Fruit fly (Drosophila melanogaster) whole organism, embryonic: Measurements from ENCODE around the gene CG14966.
A peak's percentile ranks its signal among the peaks of the same experiment; 100 is the strongest.

Source experiments
- Asciz ChIP-seq: fragments of 200-800 bp; sonication (Bioruptor generic); optimal IDR thresholded peaks from 2 replicates; lab custom pipeline; 2017; ENCODE audit warnings: missing biosample characterization, mild to moderate bottlenecking, missing genetic modification characterization, missing genetic modification reagents
- BtbVII ChIP-seq: fragments of 200-800 bp; sonication (Bioruptor generic); optimal IDR thresholded peaks from 3 replicates; lab custom pipeline; 2017; ENCODE audit warnings: missing biosample characterization, mild to moderate bottlenecking, missing genetic modification characterization
- C15 ChIP-seq: fragments of 200-800 bp; sonication (Bioruptor generic); IDR thresholded peaks from 3 replicates; pipeline ENCODE4 v1.3.6; 2022; ENCODE audit warnings: missing biosample characterization, missing genetic modification characterization
- CG11398 ChIP-seq: fragments of 200-800 bp; sonication (Bioruptor generic); optimal IDR thresholded peaks from 2 replicates; lab custom pipeline; 2016; ENCODE audit warnings: missing biosample characterization, missing genetic modification characterization
- CG11723 ChIP-seq: fragments of 200-800 bp; sonication (Bioruptor generic); optimal IDR thresholded peaks from 2 replicates; lab custom pipeline; 2017; ENCODE audit warnings: missing biosample characterization, mild to moderate bottlenecking, missing genetic modification characterization
- CG13287 ChIP-seq: fragments of 200-800 bp; sonication (Bioruptor generic); IDR thresholded peaks from 2 replicates; pipeline ENCODE4 v1.3.6; 2022; ENCODE audit warnings: missing biosample characterization, missing genetic modification characterization; ENCODE audit not compliant: partially characterized antibody
- CG14667 ChIP-seq: fragments of 200-800 bp; sonication (Bioruptor generic); IDR thresholded peaks from 2 replicates; pipeline ENCODE4 v1.3.6; 2022; ENCODE audit warnings: missing biosample characterization, missing genetic modification characterization
- CG15269 ChIP-seq: fragments of 200-800 bp; sonication (Bioruptor generic); optimal IDR thresholded peaks from 2 replicates; lab custom pipeline; 2018; ENCODE audit warnings: missing biosample characterization, mild to moderate bottlenecking, missing genetic modification characterization, moderate library complexity
- CG1647 ChIP-seq: fragments of 200-800 bp; sonication (Bioruptor generic); optimal IDR thresholded peaks from 3 replicates; lab custom pipeline; 2016; ENCODE audit warnings: missing biosample characterization, missing genetic modification characterization
- CG17359 ChIP-seq: fragments of 200-800 bp; sonication (Bioruptor generic); optimal IDR thresholded peaks from 3 replicates; lab custom pipeline; 2018; ENCODE audit warnings: missing biosample characterization, mild to moderate bottlenecking, missing genetic modification characterization, moderate library complexity
- CG17361 ChIP-seq: fragments of 200-800 bp; sonication (Bioruptor generic); IDR thresholded peaks from 3 replicates; pipeline ENCODE4 v1.3.6; 2022; ENCODE audit warnings: missing biosample characterization, missing genetic modification characterization
- CG2120 ChIP-seq: fragments of 200-800 bp; sonication (Bioruptor generic); optimal IDR thresholded peaks from 3 replicates; lab custom pipeline; 2016; ENCODE audit warnings: missing biosample characterization, missing genetic modification characterization
- CG3726 ChIP-seq: fragments of 200-800 bp; sonication (Bioruptor generic); IDR thresholded peaks from 3 replicates; pipeline ENCODE4, ENCODE4 v1.3.6; 2022; ENCODE audit warnings: missing biosample characterization, missing genetic modification characterization
- CG7271 ChIP-seq: fragments of 200-800 bp; sonication (Bioruptor generic); optimal IDR thresholded peaks from 2 replicates; lab custom pipeline; 2018; ENCODE audit warnings: missing biosample characterization, mild to moderate bottlenecking, missing genetic modification characterization, moderate library complexity
- CG7357 ChIP-seq: fragments of 200-800 bp; sonication (Bioruptor generic); IDR thresholded peaks from 3 replicates; pipeline ENCODE4 v1.3.6; 2022; ENCODE audit warnings: missing biosample characterization, missing genetic modification characterization
- CG7786 ChIP-seq: fragments of 200-800 bp; sonication (Bioruptor generic); optimal IDR thresholded peaks from 2 replicates; lab custom pipeline; 2016; ENCODE audit warnings: missing biosample characterization, missing genetic modification characterization
- CG8359 ChIP-seq: fragments of 200-800 bp; sonication (Bioruptor generic); optimal IDR thresholded peaks from 2 replicates; lab custom pipeline; 2017; ENCODE audit warnings: missing biosample characterization, mild to moderate bottlenecking, missing genetic modification characterization, borderline replicate concordance
- CG8924 ChIP-seq: fragments of 200-800 bp; optimal IDR thresholded peaks from 3 replicates; lab custom pipeline; 2019; ENCODE audit warnings: missing biosample characterization, mild to moderate bottlenecking, missing genetic modification characterization, moderate library complexity
- CG9876 ChIP-seq: fragments of 200-800 bp; sonication (Bioruptor generic); optimal IDR thresholded peaks from 2 replicates; lab custom pipeline; 2016; ENCODE audit warnings: missing biosample characterization, missing genetic modification characterization
- Dad ChIP-seq: fragments of 200-800 bp; sonication (Bioruptor generic); optimal IDR thresholded peaks from 3 replicates; lab custom pipeline; 2016; ENCODE audit warnings: missing biosample characterization, missing genetic modification characterization
- Fer2 ChIP-seq: fragments of 200-800 bp; sonication (Bioruptor generic); optimal IDR thresholded peaks from 2 replicates; lab custom pipeline; 2018; ENCODE audit warnings: missing biosample characterization, mild to moderate bottlenecking, missing genetic modification characterization, moderate library complexity
- HmgZ ChIP-seq: fragments of 200-800 bp; sonication (Bioruptor generic); optimal IDR thresholded peaks from 2 replicates; lab custom pipeline; 2018; ENCODE audit warnings: missing biosample characterization, mild to moderate bottlenecking, missing genetic modification characterization
- Hmr ChIP-seq: fragments of 200-800 bp; sonication (Bioruptor generic); optimal IDR thresholded peaks from 3 replicates; lab custom pipeline; 2017; ENCODE audit warnings: mild to moderate bottlenecking, missing biosample characterization, missing genetic modification reagents, missing genetic modification characterization
- Kr ChIP-seq: fragments of 200-800 bp; sonication (Bioruptor generic); optimal IDR thresholded peaks from 2 replicates; lab custom pipeline; 2017; ENCODE audit warnings: missing biosample characterization, mild to moderate bottlenecking, missing genetic modification characterization
- MESR4 ChIP-seq: fragments of 200-800 bp; sonication (Bioruptor generic); optimal IDR thresholded peaks from 2 replicates; lab custom pipeline; 2018; ENCODE audit warnings: missing biosample characterization, mild to moderate bottlenecking, missing genetic modification characterization, moderate library complexity
- NC2β ChIP-seq: fragments of 200-800 bp; sonication (Bioruptor generic); optimal IDR thresholded peaks from 2 replicates; lab custom pipeline; 2016; ENCODE audit warnings: missing biosample characterization, missing genetic modification characterization
- NFAT ChIP-seq: fragments of 200-800 bp; sonication (Bioruptor generic); IDR thresholded peaks from 2 replicates; pipeline ENCODE4 v1.3.6; 2022; ENCODE audit warnings: missing biosample characterization, missing genetic modification characterization
- bcd ChIP-seq: fragments of 200-800 bp; sonication (Bioruptor generic); optimal IDR thresholded peaks from 2 replicates; lab custom pipeline; 2017; ENCODE audit warnings: missing biosample characterization, mild to moderate bottlenecking, missing genetic modification characterization
- chm ChIP-seq: fragments of 200-800 bp; sonication (Bioruptor generic); IDR thresholded peaks from 2 replicates; pipeline ENCODE4 v1.3.6; 2022; ENCODE audit warnings: missing biosample characterization, missing genetic modification characterization
- crp ChIP-seq, 2 experiments: fragments of 200-800 bp; sonication (Bioruptor generic); optimal IDR thresholded peaks; 2 replicates in 1 of 2; 3 replicates in 1 of 2; lab custom pipeline; 2017; ENCODE audit warnings: missing biosample characterization in 2 of 2, missing genetic modification characterization in 2 of 2, mild to moderate bottlenecking in 1 of 2, moderate library complexity in 1 of 2
- dm ChIP-seq: fragments of 200-800 bp; sonication (Bioruptor generic); optimal IDR thresholded peaks from 3 replicates; lab custom pipeline; 2016; ENCODE audit warnings: missing biosample characterization, missing genetic modification characterization
- dpn ChIP-seq, 2 experiments: fragments of 200-800 bp; sonication (Bioruptor generic); optimal IDR thresholded peaks; 3 replicates each; lab custom pipeline; 2016; ENCODE audit warnings: missing biosample characterization in 2 of 2, missing genetic modification characterization in 2 of 2
- dysf ChIP-seq: fragments of 200-800 bp; sonication (Bioruptor generic); IDR thresholded peaks from 3 replicates; pipeline ENCODE4 v1.3.6; 2022; ENCODE audit warnings: missing biosample characterization, missing genetic modification characterization
- gem ChIP-seq: fragments of 200-800 bp; sonication (Bioruptor generic); optimal IDR thresholded peaks from 2 replicates; lab custom pipeline; 2019; ENCODE audit warnings: missing biosample characterization, mild to moderate bottlenecking, missing genetic modification characterization, moderate library complexity
- onecut ChIP-seq: fragments of 200-800 bp; sonication (Bioruptor generic); IDR thresholded peaks from 2 replicates; pipeline ENCODE4 v1.3.6; 2022; ENCODE audit warnings: missing biosample characterization, missing genetic modification characterization
- org-1 ChIP-seq: fragments of 200-800 bp; sonication (Bioruptor generic); optimal IDR thresholded peaks from 2 replicates; lab custom pipeline; 2017; ENCODE audit warnings: missing biosample characterization, missing genetic modification characterization
- phol ChIP-seq: fragments of 200-800 bp; sonication (Bioruptor generic); optimal IDR thresholded peaks from 3 replicates; lab custom pipeline; 2018; ENCODE audit warnings: missing biosample characterization, mild to moderate bottlenecking, missing genetic modification characterization, moderate library complexity
- pita ChIP-seq: fragments of 200-800 bp; sonication (Bioruptor generic); optimal IDR thresholded peaks from 2 replicates; lab custom pipeline; 2017; ENCODE audit warnings: missing biosample characterization, mild to moderate bottlenecking, missing genetic modification characterization
- pros ChIP-seq: fragments of 200-800 bp; sonication (Bioruptor generic); optimal IDR thresholded peaks from 3 replicates; lab custom pipeline; 2019; ENCODE audit warnings: missing biosample characterization, mild to moderate bottlenecking, missing genetic modification characterization, moderate library complexity
- psq ChIP-seq: fragments of 200-800 bp; sonication (Bioruptor generic); optimal IDR thresholded peaks from 2 replicates; lab custom pipeline; 2017; ENCODE audit warnings: missing biosample characterization, missing genetic modification characterization
- ro ChIP-seq: fragments of 200-800 bp; sonication (Bioruptor generic); IDR thresholded peaks from 2 replicates; pipeline ENCODE4 v1.3.6; 2022; ENCODE audit warnings: missing biosample characterization, missing genetic modification characterization
- row ChIP-seq: fragments of 200-800 bp; sonication (Bioruptor generic); IDR thresholded peaks from 3 replicates; pipeline ENCODE4 v1.3.6; 2022; ENCODE audit warnings: missing biosample characterization, missing genetic modification characterization
- sens-2 ChIP-seq: fragments of 200-800 bp; sonication (Bioruptor generic); IDR thresholded peaks from 2 replicates; pipeline ENCODE4 v1.3.6; 2022; ENCODE audit warnings: missing biosample characterization, missing genetic modification characterization
- so ChIP-seq: fragments of 200-800 bp; sonication (Bioruptor generic); IDR thresholded peaks from 3 replicates; pipeline ENCODE4 v1.3.6; 2022; ENCODE audit warnings: missing biosample characterization, missing genetic modification characterization
- sr ChIP-seq: fragments of 200-800 bp; sonication (Bioruptor generic); IDR thresholded peaks from 3 replicates; pipeline ENCODE4 v1.3.6; 2022; ENCODE audit warnings: missing biosample characterization, missing genetic modification characterization
- usp ChIP-seq: fragments of >200 bp; optimal IDR thresholded peaks from 2 replicates; lab custom pipeline; 2017; ENCODE audit warnings: missing biosample characterization, missing genetic modification characterization
- vnd ChIP-seq: fragments of 200-800 bp; sonication (Bioruptor generic); IDR thresholded peaks from 3 replicates; pipeline ENCODE4 v1.3.6; 2022; ENCODE audit warnings: missing biosample characterization, missing genetic modification characterization; ENCODE audit not compliant: partially characterized antibody
- wdn ChIP-seq: fragments of 200-800 bp; sonication (Bioruptor generic); IDR thresholded peaks from 2 replicates; pipeline ENCODE4 v1.3.6; 2022; ENCODE audit warnings: missing biosample characterization, missing genetic modification characterization
- yki ChIP-seq: fragments of >200 bp; optimal IDR thresholded peaks from 3 replicates; lab custom pipeline; 2018

The CG14966 gene

DNA sequence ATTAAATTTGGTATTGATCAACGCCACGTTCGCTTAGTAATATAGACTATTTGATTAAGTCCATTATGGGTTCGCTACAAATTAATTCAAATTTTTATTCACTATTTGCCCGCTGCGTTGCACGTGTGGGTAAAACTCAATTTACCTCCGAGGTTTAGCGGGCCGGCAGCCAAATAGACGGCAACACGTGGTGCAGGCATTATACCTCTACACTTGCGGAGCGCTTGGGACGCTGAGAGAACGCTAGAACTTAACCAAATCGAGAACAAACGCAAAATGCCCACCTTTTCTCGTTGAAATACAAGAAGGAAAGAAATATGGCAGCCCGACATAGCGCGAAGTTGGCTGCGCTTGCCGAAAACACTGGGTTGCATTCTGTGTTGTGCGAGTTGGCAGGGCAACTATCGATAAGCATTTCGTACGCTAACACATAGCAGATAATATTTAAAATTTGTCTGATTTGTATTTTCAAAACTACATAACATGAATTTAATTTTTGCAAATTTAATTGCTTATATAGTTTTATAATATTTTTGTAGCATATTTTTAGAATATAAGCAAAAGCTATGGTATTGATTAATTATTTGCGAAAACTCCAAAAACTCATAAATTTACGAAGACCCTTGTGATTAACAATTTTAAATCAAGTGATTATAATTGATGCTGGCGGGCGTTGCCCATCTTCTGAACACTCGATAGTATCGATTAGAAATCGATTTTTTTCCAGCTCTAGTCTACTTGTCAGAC, 25.4 kb upstream of the CG14966 start, which contains the start of the genes RpL28 and eIF1 (continued):
- TF ChIP-seq CG8359 (GFP tag; lab: Kevin White, UChicago) (peak; percentile 86), phol (peak; percentile 99), so (GFP tag; lab: Robert Waterston, UW) (peak; percentile 78), Kr (GFP tag; lab: Kevin White, UChicago) (peak; percentile 88), dpn (GFP tag; optimal IDR thresholded peaks at IDR 0.05; lab: Kevin White, UChicago) (peak; percentile 83 to 94), CG17361 (GFP tag; lab: Robert Waterston, UW) (peak; percentile 96), CG11723 (peak; percentile 37), CG9876 (GFP tag; lab: Kevin White, UChicago) (peak; percentile 95), Fer2 (tag; lab: Kevin White, UChicago) (peak; percentile 82), pros (no peak), CG1647 (GFP tag; lab: Kevin White, UChicago) (peak; percentile 91), sr (GFP tag; lab: Robert Waterston, UW) (peak; percentile 89), C15 (GFP tag; lab: Robert Waterston, UW) (peak; percentile 86; the same call in 2 of the 3 replicates), pita (GFP tag; lab: Kevin White, UChicago) (no peak), usp (GFP tag; lab: Kevin White, UChicago) (no peak), NC2β (GFP tag; lab: Kevin White, UChicago) (peak; percentile 98), CG14667 (peak; percentile 48), dysf (peak; percentile 84; the same call in 2 of the 3 replicates), NFAT (GFP tag; lab: Robert Waterston, UW) (peak; percentile 95), CG13287 (GFP tag; lab: Robert Waterston, UW) (peak; percentile 78), CG3726 (GFP tag; lab: Robert Waterston, UW) (peak; percentile 83; the same call in 2 of the 3 replicates), wdn (GFP tag; lab: Robert Waterston, UW) (peak; percentile 57), CG15269 (tag; lab: Kevin White, UChicago) (peak; percentile 56), CG7786 (peak; percentile 84), vnd (GFP tag; lab: Robert Waterston, UW) (peak; percentile 77), HmgZ (peak; percentile 84), sens-2 (GFP tag; lab: Robert Waterston, UW) (peak; percentile 87), psq (GFP tag; lab: Kevin White, UChicago) (peak; percentile 70), crp (GFP tag; optimal IDR thresholded peaks at IDR 0.05; lab: Kevin White, UChicago) (peak in 1 of 2 experiments; percentile 64), org-1 (peak; percentile 86), ro (GFP tag; lab: Robert Waterston, UW) (peak; percentile 57; the same call in 1 of the 2 replicates), yki (lab: Kevin White, UChicago) (no peak), Hmr (peak; percentile 96), chm (GFP tag; lab: Robert Waterston, UW) (peak; percentile 96), CG11398 (GFP tag; lab: Kevin White, UChicago) (peak; percentile 92), onecut (GFP tag; lab: Robert Waterston, UW) (peak; percentile 89), row (GFP tag; lab: Robert Waterston, UW) (peak; percentile 87), CG17359 (tag; lab: Kevin White, UChicago) (peak; percentile 86), CG7357 (GFP tag; lab: Robert Waterston, UW) (peak; percentile 64), BtbVII (GFP tag; lab: Kevin White, UChicago) (peak; percentile 89), bcd (GFP tag; lab: Kevin White, UChicago) (peak; percentile 97), CG7271 (tag; lab: Kevin White, UChicago) (peak; percentile 95), CG8924 (peak; percentile 81), CG2120 (GFP tag; lab: Kevin White, UChicago) (peak; percentile 77), Asciz (GFP tag; lab: Kevin White, UChicago) (peak; percentile 88), MESR4 (GFP tag; lab: Kevin White, UChicago) (peak; percentile 98), dm (GFP tag; lab: Kevin White, UChicago) (peak; percentile 96), gem (tag; lab: Kevin White, UChicago) (no peak), Dad (GFP tag; lab: Kevin White, UChicago) (peak; percentile 88)
